Fruit fly (Drosophila melanogaster) whole organism, embryonic: Measurements from ENCODE around the gene AMPdeam.

Experiments used
- Adf1 ChIP-seq: fragments of 200-800 bp; sonication (Bioruptor generic); IDR thresholded peaks from 2 replicates; pipeline ENCODE4 v1.3.6; 2022; ENCODE audit warnings: missing biosample characterization, missing genetic modification characterization
- BEAF-32 ChIP-seq: fragments of 200-800 bp; sonication (Bioruptor generic); optimal IDR thresholded peaks from 3 replicates; lab custom pipeline; 2017; ENCODE audit warnings: missing biosample characterization, missing genetic modification characterization, mild to moderate bottlenecking, moderate library complexity, missing genetic modification reagents
- Bdp1 ChIP-seq: fragments of 200-800 bp; sonication (Bioruptor generic); optimal IDR thresholded peaks from 3 replicates; lab custom pipeline; 2016; ENCODE audit warnings: missing biosample characterization, missing genetic modification characterization
- CG10979 ChIP-seq: fragments of 200-800 bp; sonication (Bioruptor generic); optimal IDR thresholded peaks from 2 replicates; lab custom pipeline; 2018; ENCODE audit warnings: missing biosample characterization, mild to moderate bottlenecking, missing genetic modification characterization, moderate library complexity
- CG14050 ChIP-seq: fragments of 200-800 bp; sonication (Bioruptor generic); IDR thresholded peaks from 3 replicates; pipeline ENCODE4 v1.3.6; 2022; ENCODE audit warnings: missing biosample characterization, missing genetic modification characterization
- CG14860 ChIP-seq: fragments of 200-800 bp; sonication (Bioruptor generic); IDR thresholded peaks from 3 replicates; pipeline ENCODE4 v1.3.6; 2022; ENCODE audit warnings: missing biosample characterization, missing genetic modification characterization; ENCODE audit not compliant: partially characterized antibody
- CG14965 ChIP-seq: fragments of 200-800 bp; sonication (Bioruptor generic); optimal IDR thresholded peaks from 2 replicates; lab custom pipeline; 2016; ENCODE audit warnings: missing biosample characterization, missing genetic modification characterization, borderline replicate concordance
- CG15696 ChIP-seq: fragments of 200-800 bp; sonication (Bioruptor generic); optimal IDR thresholded peaks from 2 replicates; lab custom pipeline; 2019; ENCODE audit warnings: missing biosample characterization, mild to moderate bottlenecking, missing genetic modification characterization, moderate library complexity
- CG16863 ChIP-seq: fragments of 200-800 bp; sonication (Bioruptor generic); optimal IDR thresholded peaks from 3 replicates; lab custom pipeline; 2016; ENCODE audit warnings: missing biosample characterization, missing genetic modification characterization
- CG17186 ChIP-seq: fragments of 200-800 bp; sonication (Bioruptor generic); optimal IDR thresholded peaks from 3 replicates; lab custom pipeline; 2017; ENCODE audit warnings: missing biosample characterization, missing genetic modification reagents, missing genetic modification characterization
- CG18599 ChIP-seq: fragments of 200-800 bp; sonication (Bioruptor generic); optimal IDR thresholded peaks from 3 replicates; lab custom pipeline; 2017; ENCODE audit warnings: missing biosample characterization, missing genetic modification characterization, mild to moderate bottlenecking, moderate library complexity, missing genetic modification reagents
- CG2129 ChIP-seq: fragments of 200-800 bp; sonication (Bioruptor generic); IDR thresholded peaks from 2 replicates; pipeline ENCODE4 v1.3.6; 2022; ENCODE audit warnings: missing biosample characterization, missing genetic modification characterization; ENCODE audit not compliant: partially characterized antibody
- CG2875 ChIP-seq: fragments of 200-800 bp; sonication (Bioruptor generic); optimal IDR thresholded peaks from 2 replicates; lab custom pipeline; 2017; ENCODE audit warnings: missing biosample characterization, mild to moderate bottlenecking, missing genetic modification characterization, missing genetic modification reagents
- CG30020 ChIP-seq: fragments of 200-800 bp; optimal IDR thresholded peaks from 2 replicates; lab custom pipeline; 2019; ENCODE audit warnings: missing biosample characterization, mild to moderate bottlenecking, missing genetic modification characterization, moderate library complexity
- CG3065 ChIP-seq: fragments of 200-800 bp; sonication (Bioruptor generic); optimal IDR thresholded peaks from 2 replicates; lab custom pipeline; 2016; ENCODE audit warnings: missing biosample characterization, missing genetic modification characterization
- CG32767 ChIP-seq: fragments of 200-800 bp; sonication (Bioruptor generic); IDR thresholded peaks from 2 replicates; pipeline ENCODE4 v1.3.6; 2022; ENCODE audit warnings: missing biosample characterization, missing genetic modification characterization
- CG4730 ChIP-seq: fragments of 200-800 bp; sonication (Bioruptor generic); IDR thresholded peaks from 2 replicates; pipeline ENCODE4 v1.3.6; 2022; ENCODE audit warnings: missing biosample characterization, missing genetic modification characterization
- CG4820 ChIP-seq: fragments of 200-800 bp; sonication (Bioruptor generic); optimal IDR thresholded peaks from 3 replicates; lab custom pipeline; 2016; ENCODE audit warnings: missing biosample characterization, missing genetic modification characterization
- CG6175 ChIP-seq: fragments of 200-800 bp; sonication (Bioruptor generic); IDR thresholded peaks from 3 replicates; pipeline ENCODE4 v1.3.6; 2022; ENCODE audit warnings: missing biosample characterization, missing genetic modification characterization
- CG6813 ChIP-seq: fragments of 200-800 bp; sonication (Bioruptor generic); optimal IDR thresholded peaks from 2 replicates; lab custom pipeline; 2017; ENCODE audit warnings: missing biosample characterization, missing genetic modification characterization, mild to moderate bottlenecking, moderate library complexity, missing genetic modification reagents
- CG6854 ChIP-seq: fragments of 200-800 bp; sonication (Bioruptor generic); optimal IDR thresholded peaks from 3 replicates; lab custom pipeline; 2017; ENCODE audit warnings: missing biosample characterization, mild to moderate bottlenecking, missing genetic modification characterization
- CG7963 ChIP-seq: fragments of 200-800 bp; sonication (Bioruptor generic); IDR thresholded peaks from 3 replicates; pipeline ENCODE4 v1.3.6; 2022; ENCODE audit warnings: missing biosample characterization, missing genetic modification characterization; ENCODE audit not compliant: partially characterized antibody
- CG8388 ChIP-seq: fragments of 200-800 bp; sonication (Bioruptor generic); optimal IDR thresholded peaks from 2 replicates; lab custom pipeline; 2019; ENCODE audit warnings: missing biosample characterization, mild to moderate bottlenecking, missing genetic modification characterization, moderate library complexity
- CG8944 ChIP-seq: fragments of 200-800 bp; sonication (Bioruptor generic); optimal IDR thresholded peaks from 3 replicates; lab custom pipeline; 2016; ENCODE audit warnings: missing biosample characterization, missing genetic modification characterization
- CG9437 ChIP-seq: fragments of 200-800 bp; sonication (Bioruptor generic); optimal IDR thresholded peaks from 2 replicates; lab custom pipeline; 2018; ENCODE audit warnings: missing biosample characterization, mild to moderate bottlenecking, missing genetic modification characterization
- Deaf1 ChIP-seq: fragments of 200-800 bp; optimal IDR thresholded peaks from 3 replicates; lab custom pipeline; 2019; ENCODE audit warnings: missing biosample characterization, mild to moderate bottlenecking, missing genetic modification characterization, moderate library complexity
- Hmr ChIP-seq: fragments of 200-800 bp; sonication (Bioruptor generic); optimal IDR thresholded peaks from 3 replicates; lab custom pipeline; 2017; ENCODE audit warnings: mild to moderate bottlenecking, missing biosample characterization, missing genetic modification reagents, missing genetic modification characterization
- Jarid2 ChIP-seq: fragments of 200-800 bp; sonication (Bioruptor generic); optimal IDR thresholded peaks from 3 replicates; lab custom pipeline; 2017; ENCODE audit warnings: mild to moderate bottlenecking, missing biosample characterization, missing genetic modification reagents, missing genetic modification characterization
- Mrtf ChIP-seq: fragments of 200-800 bp; sonication (Bioruptor generic); IDR thresholded peaks from 3 replicates; pipeline ENCODE4 v1.3.6; 2022; ENCODE audit warnings: missing biosample characterization, missing genetic modification characterization
- PHDP ChIP-seq: fragments of 200-800 bp; sonication (Bioruptor generic); optimal IDR thresholded peaks from 3 replicates; lab custom pipeline; 2018; ENCODE audit warnings: missing biosample characterization, mild to moderate bottlenecking, missing genetic modification characterization, moderate library complexity
- Side ChIP-seq: fragments of 200-800 bp; sonication (Bioruptor generic); optimal IDR thresholded peaks from 2 replicates; lab custom pipeline; 2016; ENCODE audit warnings: missing biosample characterization, missing genetic modification characterization
- ab ChIP-seq: fragments of 200-800 bp; sonication (Bioruptor generic); optimal IDR thresholded peaks from 2 replicates; lab custom pipeline; 2016; ENCODE audit warnings: missing biosample characterization, missing genetic modification characterization
- bigmax ChIP-seq: fragments of 200-800 bp; sonication (Bioruptor generic); optimal IDR thresholded peaks from 2 replicates; lab custom pipeline; 2018; ENCODE audit warnings: missing biosample characterization, mild to moderate bottlenecking, missing genetic modification characterization
- br ChIP-seq: fragments of >200 bp; optimal IDR thresholded peaks from 2 replicates; lab custom pipeline; 2017
- crp ChIP-seq, 2 experiments: fragments of 200-800 bp; sonication (Bioruptor generic); optimal IDR thresholded peaks; 2 replicates in 1 of 2; 3 replicates in 1 of 2; lab custom pipeline; 2017; ENCODE audit warnings: missing biosample characterization in 2 of 2, missing genetic modification characterization in 2 of 2, mild to moderate bottlenecking in 1 of 2, moderate library complexity in 1 of 2
- disco-r ChIP-seq: fragments of 200-800 bp; sonication (Bioruptor generic); optimal IDR thresholded peaks from 2 replicates; lab custom pipeline; 2016; ENCODE audit warnings: missing biosample characterization, missing genetic modification characterization
- dmrt99B ChIP-seq: fragments of 200-800 bp; sonication (Bioruptor generic); optimal IDR thresholded peaks from 2 replicates; lab custom pipeline; 2018; ENCODE audit warnings: missing biosample characterization, mild to moderate bottlenecking, missing genetic modification characterization, moderate library complexity
- dysf ChIP-seq: fragments of 200-800 bp; sonication (Bioruptor generic); IDR thresholded peaks from 3 replicates; pipeline ENCODE4 v1.3.6; 2022; ENCODE audit warnings: missing biosample characterization, missing genetic modification characterization
- gem ChIP-seq: fragments of 200-800 bp; sonication (Bioruptor generic); optimal IDR thresholded peaks from 2 replicates; lab custom pipeline; 2019; ENCODE audit warnings: missing biosample characterization, mild to moderate bottlenecking, missing genetic modification characterization, moderate library complexity
- lab ChIP-seq: fragments of 200-800 bp; sonication (Bioruptor generic); optimal IDR thresholded peaks from 3 replicates; lab custom pipeline; 2017; ENCODE audit warnings: missing biosample characterization, missing genetic modification characterization, mild to moderate bottlenecking, moderate library complexity, missing genetic modification reagents
- lbe ChIP-seq: fragments of 200-800 bp; sonication (Bioruptor generic); optimal IDR thresholded peaks from 2 replicates; lab custom pipeline; 2016; ENCODE audit warnings: missing biosample characterization, mild to moderate bottlenecking, missing genetic modification characterization
- lola ChIP-seq, 3 experiments: fragments of >200 bp in 2 of 3; fragments of 200-800 bp in 1 of 3; sonication (Bioruptor generic) in 1 of 3; optimal IDR thresholded peaks; 2 replicates each; lab custom pipeline; 2017 to 2019; ENCODE audit warnings: missing biosample characterization in 3 of 3, missing genetic modification characterization in 3 of 3, mild to moderate bottlenecking in 1 of 3, moderate library complexity in 1 of 3
- onecut ChIP-seq: fragments of 200-800 bp; sonication (Bioruptor generic); IDR thresholded peaks from 2 replicates; pipeline ENCODE4 v1.3.6; 2022; ENCODE audit warnings: missing biosample characterization, missing genetic modification characterization
- peb ChIP-seq: fragments of 200-800 bp; sonication (Bioruptor generic); IDR thresholded peaks from 2 replicates; pipeline ENCODE4 v1.3.6; 2022; ENCODE audit warnings: missing biosample characterization, missing genetic modification characterization
- pnt ChIP-seq: fragments of 200-800 bp; sonication (Bioruptor generic); optimal IDR thresholded peaks from 3 replicates; lab custom pipeline; 2016; ENCODE audit warnings: missing biosample characterization, missing genetic modification characterization
- tap ChIP-seq: fragments of 200-800 bp; optimal IDR thresholded peaks from 3 replicates; lab custom pipeline; 2019; ENCODE audit warnings: missing biosample characterization, mild to moderate bottlenecking, missing genetic modification characterization, moderate library complexity
- tin ChIP-seq: fragments of 200-800 bp; sonication (Bioruptor generic); optimal IDR thresholded peaks from 3 replicates; lab custom pipeline; 2016; ENCODE audit warnings: missing biosample characterization, missing genetic modification characterization
- twi ChIP-seq: fragments of 200-800 bp; optimal IDR thresholded peaks from 2 replicates; lab custom pipeline; 2019; ENCODE audit warnings: missing biosample characterization, mild to moderate bottlenecking, missing genetic modification characterization, moderate library complexity
- zen2 ChIP-seq: fragments of 200-800 bp; sonication (Bioruptor generic); IDR thresholded peaks from 3 replicates; pipeline ENCODE4 v1.3.6; 2022; ENCODE audit warnings: missing biosample characterization, missing genetic modification characterization; ENCODE audit not compliant: partially characterized antibody

AMPdeam gene

dm6 chrX:13838892-13839291, 6.8 kb downstream of the AMPdeam start (continued):
- peak; percentile 70 for TF ChIP-seq Side
- no peak for TF ChIP-seq zen2 (GFP tag; lab: Robert Waterston, UW)
- peak; percentile 84 for TF ChIP-seq dmrt99B (tag; lab: Kevin White, UChicago)
- TF ChIP-seq CG6813 (GFP tag; lab: Kevin White, UChicago) = peak; percentile 64
- peak; percentile 53 for TF ChIP-seq CG16863 (GFP tag; lab: Kevin White, UChicago)
- TF ChIP-seq Hmr (GFP tag; lab: Kevin White, UChicago) = peak; percentile 53
- TF ChIP-seq CG10979 (tag; lab: Kevin White, UChicago) = peak; percentile 63
- TF ChIP-seq BEAF-32 (GFP tag; lab: Kevin White, UChicago) = no peak
- TF ChIP-seq CG30020 (tag; lab: Kevin White, UChicago) = no peak
- peak; percentile 79 for TF ChIP-seq dysf (GFP tag; lab: Robert Waterston, UW)
- peak; percentile 72 for TF ChIP-seq CG8944 (GFP tag; lab: Kevin White, UChicago)
- TF ChIP-seq Mrtf (GFP tag; lab: Robert Waterston, UW) = no peak; the same call in 2 of the 3 replicates
- TF ChIP-seq Bdp1 (GFP tag; lab: Kevin White, UChicago) = no peak
- no peak for TF ChIP-seq br (lab: Kevin White, UChicago)
- peak; percentile 42 for TF ChIP-seq CG15696 (tag; lab: Kevin White, UChicago)
- TF ChIP-seq CG2875 = peak; percentile 60
- TF ChIP-seq lab = peak; percentile 80
- TF ChIP-seq gem (tag; lab: Kevin White, UChicago) = peak; percentile 82
- no peak for TF ChIP-seq disco-r (GFP tag; lab: Kevin White, UChicago)
- TF ChIP-seq onecut (GFP tag; lab: Robert Waterston, UW) = peak; percentile 59
- no peak for TF ChIP-seq CG14860
- TF ChIP-seq twi = no peak
- peak; percentile 20 for TF ChIP-seq CG17186 (GFP tag; lab: Kevin White, UChicago)
- no peak for TF ChIP-seq CG7963 (GFP tag; lab: Robert Waterston, UW)
- TF ChIP-seq CG3065 (GFP tag; lab: Kevin White, UChicago) = no peak
- TF ChIP-seq tin = peak; percentile 39
- TF ChIP-seq pnt (GFP tag; lab: Kevin White, UChicago) = peak; percentile 59
- peak; percentile 88 for TF ChIP-seq lbe (GFP tag; lab: Kevin White, UChicago)
- TF ChIP-seq peb (GFP tag; lab: Robert Waterston, UW) = peak; percentile 50; the same call in 1 of the 2 replicates
- peak; percentile 22; the same call in 1 of the 2 replicates for TF ChIP-seq CG4730
- TF ChIP-seq CG18599 (GFP tag; lab: Kevin White, UChicago) = peak; percentile 70
- TF ChIP-seq lola (GFP tag; optimal IDR thresholded peaks at IDR 0.05; lab: Kevin White, UChicago) = peak in 1 of 3 experiments; percentile 36
- peak; percentile 73 for TF ChIP-seq CG8388
- TF ChIP-seq Deaf1 (tag; lab: Kevin White, UChicago) = peak; percentile 12
- peak; percentile 30 for TF ChIP-seq tap (tag; lab: Kevin White, UChicago)
- peak; percentile 49 for TF ChIP-seq CG9437 (GFP tag; lab: Kevin White, UChicago)
- TF ChIP-seq Adf1 (GFP tag; lab: Robert Waterston, UW) = peak; percentile 65
- no peak for TF ChIP-seq CG6854 (GFP tag; lab: Kevin White, UChicago)
- peak; percentile 24 for TF ChIP-seq CG14965 (GFP tag; lab: Kevin White, UChicago)
- TF ChIP-seq CG14050 (GFP tag; lab: Robert Waterston, UW) = peak; percentile 32; the same call in 2 of the 3 replicates
- no peak for TF ChIP-seq bigmax (GFP tag; lab: Kevin White, UChicago)
- no peak for TF ChIP-seq CG6175 (GFP tag; lab: Robert Waterston, UW)
- no peak for TF ChIP-seq CG2129
- peak; percentile 41; the same call in 1 of the 2 replicates for TF ChIP-seq CG32767 (GFP tag; lab: Robert Waterston, UW)
- TF ChIP-seq crp (GFP tag; optimal IDR thresholded peaks at IDR 0.05; lab: Kevin White, UChicago) = peak in 1 of 2 experiments; percentile 15
- TF ChIP-seq PHDP (tag; lab: Kevin White, UChicago) = peak; percentile 70
- TF ChIP-seq CG4820 (GFP tag; lab: Kevin White, UChicago) = peak; percentile 83
- TF ChIP-seq ab (GFP tag; lab: Kevin White, UChicago) = peak; percentile 54
- TF ChIP-seq Jarid2 (GFP tag; lab: Kevin White, UChicago) = no peak
